Fruit fly (Drosophila melanogaster) whole organism, adult: ENCODE results near the gene CG15529.

Experiments
- CG14711 ChIP-seq: fragments of 200-800 bp; sonication (Bioruptor generic); optimal IDR thresholded peaks from 2 replicates; lab custom pipeline; 2018; ENCODE audit warnings: missing biosample characterization, mild to moderate bottlenecking, missing genetic modification characterization, moderate library complexity
- CG7101 ChIP-seq: fragments of 200-800 bp; sonication (Bioruptor generic); optimal IDR thresholded peaks from 2 replicates; lab custom pipeline; 2018; ENCODE audit warnings: missing biosample characterization, mild to moderate bottlenecking, missing genetic modification characterization, moderate library complexity
- ovo ChIP-seq: fragments of 200-800 bp; sonication (Bioruptor generic); optimal IDR thresholded peaks from 2 replicates; lab custom pipeline; 2016; ENCODE audit warnings: missing biosample characterization, missing genetic modification characterization

DNA sequence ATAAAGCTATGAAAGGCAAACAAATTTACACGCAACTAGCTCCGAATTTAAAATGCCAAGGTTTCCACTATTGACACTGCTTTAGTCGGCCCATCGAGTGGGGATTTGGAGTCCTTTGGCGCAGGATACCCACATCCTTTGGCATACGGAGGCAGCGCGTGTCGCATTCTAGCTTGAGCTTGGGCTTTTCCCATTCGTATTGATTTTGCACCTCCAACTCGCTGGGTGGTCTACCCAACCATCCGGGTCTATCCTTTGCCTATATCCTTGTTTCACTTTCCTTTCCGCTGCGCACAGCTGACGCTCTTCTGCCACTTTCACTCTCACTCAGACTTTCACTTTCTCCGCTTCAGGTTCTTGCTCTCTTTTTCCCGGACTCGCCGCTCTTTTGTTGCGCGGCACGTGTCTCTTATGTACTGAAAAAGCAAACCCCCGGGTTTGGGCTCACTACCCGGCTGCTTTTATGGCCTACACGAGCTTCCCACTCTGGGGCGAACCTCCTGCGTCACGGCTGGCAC, 37.5 kb upstream of the CG15529 start:
- no peak for TF ChIP-seq ovo
- no peak for TF ChIP-seq CG7101
- TF ChIP-seq CG14711: no peak
